Fruit fly (Drosophila melanogaster) whole organism, adult: ENCODE data around the gene Atg12.

Source experiments
- CG7045 ChIP-seq: fragments of 200-800 bp; sonication (Bioruptor generic); optimal IDR thresholded peaks from 2 replicates; lab custom pipeline; 2017; ENCODE audit warnings: missing biosample characterization, mild to moderate bottlenecking, missing genetic modification characterization
- kay ChIP-seq: fragments of 200-800 bp; sonication (Bioruptor generic); peaks from one replicate; lab custom pipeline; 2016; ENCODE audit warnings: missing biosample characterization, missing genetic modification characterization, borderline replicate concordance

dm6 chr3L:12118631-12119030, 18.1 kb upstream of the Atg12 start:
- TF ChIP-seq CG7045 (no peak), kay (no peak)
